Worm (Caenorhabditis elegans): ENCODE measurements around the gene C05G5.5.

- TF ChIP-seq nfya-1 (tag; optimal IDR thresholded peaks at IDR 0.05; ENCODE audit: insufficient read depth) (no peak), nhr-12 (tag; optimal IDR thresholded peaks at IDR 0.05) (no peak)
These were observed 49.7 kb downstream of the C05G5.5 start, which contains the start of gene atrn-1 for ce11 chrX:14711168-14711629.
